Worm (Caenorhabditis elegans) whole organism, midembryonic: Measurements from ENCODE around the gene dhs-18.

Source experiments
- T22C8.4 ChIP-seq: fragments of 200-800 bp; sonication (Bioruptor generic); IDR thresholded peaks from 2 replicates; pipeline ENCODE4 v1.3.6; 2022; ENCODE audit warnings: missing genetic modification characterization, missing compliant biosample characterization
- cog-1 ChIP-seq: sonication (generic microtip); optimal IDR thresholded peaks from 2 replicates; lab custom pipeline; 2016; ENCODE audit warnings: missing genetic modification characterization, missing compliant biosample characterization
- flt-1 ChIP-seq: fragments of 200-800 bp; sonication (Bioruptor generic); IDR thresholded peaks from 2 replicates; pipeline ENCODE4 v1.3.6; 2022; ENCODE audit warnings: missing genetic modification characterization, missing compliant biosample characterization
- klf-2 ChIP-seq: fragments of 200-800 bp; sonication (Bioruptor generic); conservative IDR thresholded peaks from 2 replicates; pipeline ENCODE4 v1.3.6; 2022; ENCODE audit warnings: missing genetic modification reagents, missing genetic modification characterization, missing compliant biosample characterization
- med-1 ChIP-seq: sonication (generic microtip); optimal IDR thresholded peaks from 2 replicates; lab custom pipeline; 2017; ENCODE audit warnings: missing genetic modification characterization, mild to moderate bottlenecking, missing compliant biosample characterization, antibody characterized with exemption, missing genetic modification reagents; ENCODE audit not compliant: insufficient read depth
- ref-1 ChIP-seq: fragments of 200-800 bp; sonication (Bioruptor generic); conservative IDR thresholded peaks from 2 replicates; pipeline ENCODE4 v1.3.6; 2022; ENCODE audit warnings: missing genetic modification reagents, missing genetic modification characterization, missing compliant biosample characterization
- tab-1 ChIP-seq: fragments of 200-800 bp; sonication (Bioruptor generic); IDR thresholded peaks from 2 replicates; pipeline ENCODE4 v1.3.6; 2022; ENCODE audit warnings: missing genetic modification characterization, missing compliant biosample characterization
- ztf-23 ChIP-seq: fragments of 200-800 bp; sonication (Bioruptor generic); IDR thresholded peaks from 2 replicates; pipeline ENCODE4 v1.3.6; 2022; ENCODE audit warnings: missing genetic modification reagents, missing genetic modification characterization, missing compliant biosample characterization
- ztf-29 ChIP-seq: fragments of 200-800 bp; sonication (Bioruptor generic); IDR thresholded peaks from 2 replicates; pipeline ENCODE4 v1.3.6; 2022; ENCODE audit warnings: missing genetic modification reagents, missing genetic modification characterization, missing compliant biosample characterization

dhs-18 gene

ce11 chrV:11069277-11069676 is 22.6 kb upstream of the dhs-18 start, which contains the start of gene T04C12.8:
Gene T04C12.8 (minus strand): TSS chrV:11069358.
- TF ChIP-seq cog-1 = no peak

DNA sequence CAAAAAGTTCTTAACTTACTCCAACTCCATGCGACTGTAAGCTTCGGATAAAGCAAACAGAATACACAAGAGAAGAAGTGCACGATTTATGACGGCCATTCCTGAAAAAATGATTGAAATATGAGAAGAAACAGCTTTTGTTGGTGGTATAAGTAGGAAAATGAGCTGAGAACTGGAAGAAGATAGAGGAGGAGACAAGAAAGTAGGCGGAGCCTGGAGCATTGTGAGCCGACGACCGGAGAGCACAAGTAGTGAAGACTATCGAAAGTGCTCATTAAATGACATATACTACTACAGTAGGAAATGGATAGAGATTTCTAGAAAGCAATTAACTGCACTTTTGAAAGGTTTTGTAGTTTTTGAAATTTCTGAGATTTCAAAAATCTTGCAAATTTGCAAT is 18.9 kb upstream of the dhs-18 start, which contains the start of gene nlp-80:
Gene nlp-80, minus strand, starts transcription at position 101 of the 400 bp plus-strand sequence.
- no peak for TF ChIP-seq cog-1
- no peak for TF ChIP-seq tab-1
- TF ChIP-seq T22C8.4 (GFP tag; lab: Robert Waterston, UW) = no peak
- TF ChIP-seq med-1 (GFP tag; lab: Kevin White, UChicago) = no peak
- no peak for TF ChIP-seq ztf-29
- no peak for TF ChIP-seq ref-1 (GFP tag; lab: Robert Waterston, UW)
- TF ChIP-seq klf-2 (GFP tag; lab: Robert Waterston, UW) = no peak
- no peak for TF ChIP-seq ztf-23 (GFP tag; lab: Robert Waterston, UW)
- no peak for TF ChIP-seq flt-1 (GFP tag; lab: Robert Waterston, UW)

DNA sequence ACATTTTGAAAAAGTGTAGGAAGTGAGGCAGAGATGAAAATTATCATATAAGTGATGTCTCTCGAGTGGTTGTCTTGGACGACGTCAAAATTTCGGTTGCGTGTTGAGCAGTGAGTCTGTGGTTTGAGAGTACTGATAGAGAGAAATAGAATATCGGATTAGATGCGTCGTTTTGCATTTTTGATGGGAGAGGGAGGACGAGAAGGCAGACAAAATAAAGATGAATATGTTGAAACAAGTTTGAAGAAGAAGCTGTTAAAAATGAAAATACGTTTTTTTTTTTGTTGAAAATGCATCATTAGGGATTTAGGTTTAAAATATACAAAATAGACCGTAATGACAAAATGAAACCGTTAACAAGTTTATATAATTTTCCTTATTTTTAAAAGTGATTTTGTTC is 16.5 kb upstream of the dhs-18 start, which contains the start of gene T04C12.9:
Gene T04C12.9, minus strand, starts transcription at position 101 of the 400 bp plus-strand sequence.
- no peak for TF ChIP-seq med-1 (GFP tag; lab: Kevin White, UChicago)
- no peak for TF ChIP-seq T22C8.4 (GFP tag; lab: Robert Waterston, UW)
- TF ChIP-seq tab-1 = no peak
- no peak for TF ChIP-seq ztf-23 (GFP tag; lab: Robert Waterston, UW)
- TF ChIP-seq ref-1 (GFP tag; lab: Robert Waterston, UW) = no peak
- TF ChIP-seq cog-1 = no peak
- TF ChIP-seq flt-1 (GFP tag; lab: Robert Waterston, UW) = no peak
- TF ChIP-seq ztf-29 = no peak
- TF ChIP-seq klf-2 (GFP tag; lab: Robert Waterston, UW) = no peak

- no peak for TF ChIP-seq klf-2 (GFP tag; lab: Robert Waterston, UW)
- TF ChIP-seq ref-1 (GFP tag; lab: Robert Waterston, UW) = no peak
- TF ChIP-seq med-1 (GFP tag; lab: Kevin White, UChicago) = no peak
- no peak for TF ChIP-seq flt-1 (GFP tag; lab: Robert Waterston, UW)
- TF ChIP-seq tab-1 = no peak
- TF ChIP-seq cog-1 = no peak
- TF ChIP-seq ztf-29 = no peak
- TF ChIP-seq T22C8.4 (GFP tag; lab: Robert Waterston, UW) = no peak
- TF ChIP-seq ztf-23 (GFP tag; lab: Robert Waterston, UW) = no peak
Measured at ce11 chrV:11061887-11062286, 15.3 kb upstream of the dhs-18 start.

ce11 chrV:11060239-11060984 is 13.8 kb upstream of the dhs-18 start, which contains the start of gene T04C12.11:
Gene T04C12.11 (minus strand): TSS chrV:11060289.
- TF ChIP-seq flt-1 (GFP tag; lab: Robert Waterston, UW) (no peak), med-1 (GFP tag; lab: Kevin White, UChicago) (no peak), ztf-29 (no peak), tab-1 (no peak), ztf-23 (GFP tag; lab: Robert Waterston, UW) (no peak), cog-1 (no peak), T22C8.4 (GFP tag; lab: Robert Waterston, UW) (no peak), ref-1 (GFP tag; lab: Robert Waterston, UW) (no peak), klf-2 (GFP tag; lab: Robert Waterston, UW) (no peak)

DNA sequence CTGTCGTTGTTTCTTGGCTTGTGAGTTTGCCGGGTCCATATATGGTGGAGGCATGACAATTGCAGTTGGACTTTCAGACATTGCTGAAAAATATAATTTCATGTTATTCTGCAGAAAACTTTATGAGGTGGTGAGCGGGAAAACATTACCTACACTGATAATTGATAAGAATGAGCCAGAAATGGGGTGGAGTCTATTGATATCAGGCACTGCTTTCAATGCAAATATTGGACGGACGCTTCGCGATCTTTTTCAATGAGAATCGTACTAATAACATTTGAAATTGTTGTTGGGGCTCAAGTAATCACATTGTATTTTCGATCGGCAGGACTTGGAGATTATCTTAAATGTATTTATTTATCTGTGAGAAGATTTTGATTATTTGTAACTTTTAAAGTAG is 12.5 kb upstream of the dhs-18 start, which contains the start of gene T04C12.1:
Gene T04C12.1, minus strand, starts transcription at position 90 of the 400 bp plus-strand sequence.
- TF ChIP-seq ztf-23 (GFP tag; lab: Robert Waterston, UW) (no peak), klf-2 (GFP tag; lab: Robert Waterston, UW) (no peak), ztf-29 (no peak), T22C8.4 (GFP tag; lab: Robert Waterston, UW) (no peak)

DNA sequence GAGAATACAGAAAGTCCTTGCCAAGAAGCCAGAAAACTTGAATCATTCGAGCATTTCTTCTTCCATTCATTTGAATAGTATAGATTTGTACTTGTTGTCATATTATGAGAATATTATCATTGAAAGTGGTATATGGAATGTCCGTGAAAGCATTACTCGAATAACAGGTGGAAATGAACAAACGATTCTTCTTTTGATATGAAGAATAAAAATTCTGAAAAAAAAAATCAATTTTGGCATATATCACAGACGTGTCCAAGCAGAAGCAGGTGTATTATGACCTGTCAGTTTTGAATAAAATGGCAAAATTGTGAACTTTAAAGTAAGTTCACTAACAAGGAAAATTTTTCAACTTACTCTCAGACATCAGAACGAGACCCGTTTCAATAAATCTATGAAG is 10.4 kb upstream of the dhs-18 start, which contains the start of gene srh-75:
Gene srh-75, minus strand, starts transcription at position 101 of the 400 bp plus-strand sequence.
- TF ChIP-seq ref-1 (GFP tag; lab: Robert Waterston, UW) (no peak), cog-1 (no peak), T22C8.4 (GFP tag; lab: Robert Waterston, UW) (no peak), ztf-23 (GFP tag; lab: Robert Waterston, UW) (no peak), klf-2 (GFP tag; lab: Robert Waterston, UW) (no peak), ztf-29 (no peak), med-1 (GFP tag; lab: Kevin White, UChicago) (no peak), flt-1 (GFP tag; lab: Robert Waterston, UW) (no peak)

DNA sequence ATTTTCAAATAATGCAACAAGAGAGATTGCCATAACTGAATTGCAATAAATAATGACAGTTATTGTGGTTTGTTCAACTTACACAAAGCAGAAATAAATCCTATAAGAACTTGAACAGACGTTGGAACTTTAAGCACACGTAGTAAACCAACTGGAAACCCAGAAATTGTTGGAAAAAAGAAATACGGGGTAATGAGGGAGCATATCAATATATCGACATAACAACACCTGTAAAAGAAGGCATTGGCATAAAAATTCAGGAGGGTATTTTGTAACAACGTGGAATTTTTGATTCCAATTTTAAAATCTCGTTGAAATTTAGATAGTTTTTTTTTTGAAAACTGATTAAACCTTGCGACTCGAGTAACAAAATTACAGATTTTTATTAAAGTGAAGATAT is 9.9 kb upstream of the dhs-18 start:
- TF ChIP-seq flt-1 (GFP tag; lab: Robert Waterston, UW) = no peak
- TF ChIP-seq med-1 (GFP tag; lab: Kevin White, UChicago) = no peak
- TF ChIP-seq ztf-23 (GFP tag; lab: Robert Waterston, UW) = no peak

- TF ChIP-seq cog-1 = no peak
- no peak for TF ChIP-seq ztf-23 (GFP tag; lab: Robert Waterston, UW)
- TF ChIP-seq med-1 (GFP tag; lab: Kevin White, UChicago) = no peak
- no peak for TF ChIP-seq flt-1 (GFP tag; lab: Robert Waterston, UW)
- no peak for TF ChIP-seq tab-1
- no peak for TF ChIP-seq klf-2 (GFP tag; lab: Robert Waterston, UW)
- TF ChIP-seq T22C8.4 (GFP tag; lab: Robert Waterston, UW) = no peak
- no peak for TF ChIP-seq ref-1 (GFP tag; lab: Robert Waterston, UW)
- no peak for TF ChIP-seq ztf-29
Measured at ce11 chrV:11053827-11054226, 7.2 kb upstream of the dhs-18 start, which contains the start of gene T04C12.7. Gene T04C12.7 (plus strand): TSS chrV:11054127.

- no peak for TF ChIP-seq ztf-23 (GFP tag; lab: Robert Waterston, UW)
- TF ChIP-seq T22C8.4 (GFP tag; lab: Robert Waterston, UW) = no peak
- no peak for TF ChIP-seq ztf-29
- no peak for TF ChIP-seq tab-1
Measured at ce11 chrV:11051921-11052320, 5.3 kb upstream of the dhs-18 start, which contains the start of gene T04C12.33. Gene T04C12.33 (plus strand): TSS chrV:11052221.
